Fruit fly (Drosophila melanogaster): ENCODE data around the gene Rcd4.

Rcd4 gene

dm6 chr2L:8365701-8366643 lies 16.7 kb upstream of the Rcd4 start, which contains the start of gene Pp2A-29B (continued):
- TF ChIP-seq lov (optimal IDR thresholded peaks at IDR 0.05) (no peak), lov (GFP tag; IDR thresholded peaks at IDR 0.05) (no peak), dati (GFP tag; IDR thresholded peaks at IDR 0.05) (no peak), CG13424 (tag; optimal IDR thresholded peaks at IDR 0.05) (no peak), inv (GFP tag; IDR thresholded peaks at IDR 0.05; ENCODE audit: partially characterized antibody) (peak; percentile 100), CG2202 (tag; optimal IDR thresholded peaks at IDR 0.05) (no peak), pfk (GFP tag; optimal IDR thresholded peaks at IDR 0.05) (no peak), CG9876 (GFP tag; optimal IDR thresholded peaks at IDR 0.05) (no peak), CG17612 (GFP tag; IDR thresholded peaks at IDR 0.05) (no peak), CG10431 (GFP tag; optimal IDR thresholded peaks at IDR 0.05) (no peak), CG14965 (GFP tag; optimal IDR thresholded peaks at IDR 0.05; ENCODE audit: borderline replicate concordance) (no peak), CG15073 (GFP tag; optimal IDR thresholded peaks at IDR 0.05) (no peak), Dll (GFP tag; IDR thresholded peaks at IDR 0.05; ENCODE audit: partially characterized antibody) (peak; percentile 100), CG11696 (GFP tag; IDR thresholded peaks at IDR 0.05) (no peak), CG11560 (tag; IDR thresholded peaks at IDR 0.05) (peak; percentile 89), maf-S (GFP tag; optimal IDR thresholded peaks at IDR 0.05) (no peak), CG32532 (GFP tag; IDR thresholded peaks at IDR 0.05) (no peak), stwl (tag; optimal IDR thresholded peaks at IDR 0.05) (peak; percentile 51), Bgb (GFP tag; IDR thresholded peaks at IDR 0.05; ENCODE audit: partially characterized antibody) (peak; percentile 97), CG17361 (GFP tag; IDR thresholded peaks at IDR 0.05) (peak; percentile 67; the same call in 2 of the 3 replicates), Gug (GFP tag; IDR thresholded peaks at IDR 0.05) (peak; percentile 8; the same call in 1 of the 4 replicates), CG18619 (GFP tag; optimal IDR thresholded peaks at IDR 0.05) (peak; percentile 27), CG7745 (tag; optimal IDR thresholded peaks at IDR 0.05) (no peak), CG9437 (GFP tag; optimal IDR thresholded peaks at IDR 0.05) (peak; percentile 35), Oaz (GFP tag; IDR thresholded peaks at IDR 0.05) (no peak), CG12155 (GFP tag; optimal IDR thresholded peaks at IDR 0.05) (peak; percentile 16), klu (GFP tag; IDR thresholded peaks at IDR 0.05) (peak; percentile 45; the same call in 1 of the 2 replicates), fd102C (GFP tag; optimal IDR thresholded peaks at IDR 0.05) (no peak), CG4730 (GFP tag; IDR thresholded peaks at IDR 0.05) (no peak), Aef1 (GFP tag; IDR thresholded peaks at IDR 0.05) (no peak), tup (GFP tag; optimal IDR thresholded peaks at IDR 0.05) (no peak), CG3726 (GFP tag; IDR thresholded peaks at IDR 0.05) (no peak), CG11247 (GFP tag; IDR thresholded peaks at IDR 0.05) (no peak), CG9932 (GFP tag; IDR thresholded peaks at IDR 0.05) (peak; percentile 65), Atf3 (GFP tag; optimal IDR thresholded peaks at IDR 0.05) (peak; percentile 0), sr (GFP tag; IDR thresholded peaks at IDR 0.05) (no peak), Fer2 (tag; optimal IDR thresholded peaks at IDR 0.05) (no peak), CG10366 (GFP tag; IDR thresholded peaks at IDR 0.05) (no peak), CG2116 (GFP tag; optimal IDR thresholded peaks at IDR 0.05) (peak; percentile 91), Dip3 (GFP tag; optimal IDR thresholded peaks at IDR 0.05) (peak; percentile 19), en (GFP tag; optimal IDR thresholded peaks at IDR 0.05) (no peak), CG17829 (tag; optimal IDR thresholded peaks at IDR 0.05) (peak; percentile 53), ERR (GFP tag; optimal IDR thresholded peaks at IDR 0.05) (no peak), Sox102F (GFP tag; optimal IDR thresholded peaks at IDR 0.05) (no peak), nau (GFP tag; optimal IDR thresholded peaks at IDR 0.05) (no peak), CG9797 (GFP tag; optimal IDR thresholded peaks at IDR 0.05) (peak; percentile 55), pros (GFP tag; optimal IDR thresholded peaks at IDR 0.05) (no peak), CG6765 (GFP tag; optimal IDR thresholded peaks at IDR 0.05) (no peak), CG4404 (GFP tag; IDR thresholded peaks at IDR 0.05) (no peak), CG31388 (GFP tag; optimal IDR thresholded peaks at IDR 0.05) (no peak)

All from whole organism, embryonic.